Worm (Caenorhabditis elegans) whole organism, L4/young adult: ENCODE results near the gene ZK1290.10.

Experiments
- W03F9.2 ChIP-seq: fragments of 150-350 bp; optimal IDR thresholded peaks from 2 replicates; lab custom pipeline; 2014; ENCODE audit warnings: missing biosample characterization, missing genetic modification characterization
- dao-5 ChIP-seq: sonication (generic microtip); optimal IDR thresholded peaks from 2 replicates; lab custom pipeline; 2016; ENCODE audit warnings: missing genotype, missing genetic modification characterization, moderate library complexity, missing compliant biosample characterization
- him-1 ChIP-seq: sonication (generic microtip); optimal IDR thresholded peaks from 2 replicates; lab custom pipeline; 2016; ENCODE audit warnings: missing genotype, missing genetic modification reagents, missing genetic modification characterization, missing compliant biosample characterization

DNA sequence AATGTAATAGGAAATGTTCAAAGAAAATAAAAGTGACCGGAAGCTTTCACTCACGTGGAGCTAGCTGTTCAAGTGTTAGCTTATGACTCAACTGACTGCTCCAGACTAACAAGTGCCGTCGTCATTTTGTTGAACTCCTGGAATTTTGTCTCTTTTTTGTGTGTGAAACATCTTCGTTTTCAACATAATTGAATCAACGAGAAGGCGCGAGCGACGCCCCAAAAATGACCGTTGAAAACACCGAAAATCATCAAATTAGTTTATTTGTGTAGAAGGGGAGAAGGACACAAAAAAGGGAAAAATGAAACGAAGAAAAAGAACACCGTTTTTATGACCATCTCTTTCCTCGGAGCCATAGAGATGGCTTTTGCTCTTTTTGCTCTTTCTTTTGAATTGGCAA is 1.7 kb upstream of the ZK1290.10 start, which contains the start of gene ZK1290.14:
- TF ChIP-seq him-1 = no peak
- TF ChIP-seq dao-5 = no peak
- TF ChIP-seq W03F9.2 (tag; lab: Kevin White, UChicago) = no peak
